Fruit fly (Drosophila melanogaster): ENCODE measurements around the gene Cht11.

- TF ChIP-seq CTCF (optimal IDR thresholded peaks at IDR 0.05) (no peak), CG8478 (optimal IDR thresholded peaks at IDR 0.05) (no peak)
Measured at dm6 chrX:6813678-6814077, 35.6 kb downstream of the Cht11 start, which contains the start of gene iav.

Measured in S2 (cell line).